Fruit fly (Drosophila melanogaster) whole organism, embryonic: Measurements from ENCODE around the gene Mettl4.

Experiments used
- Adf1 ChIP-seq: fragments of 200-800 bp; sonication (Bioruptor generic); IDR thresholded peaks from 2 replicates; pipeline ENCODE4 v1.3.6; 2022; ENCODE audit warnings: missing biosample characterization, missing genetic modification characterization
- Awh ChIP-seq: fragments of 200-800 bp; sonication (Bioruptor generic); IDR thresholded peaks from 2 replicates; pipeline ENCODE4, ENCODE4 v1.3.6; 2022; ENCODE audit warnings: missing biosample characterization, missing genetic modification characterization
- B-H2 ChIP-seq: fragments of 200-800 bp; sonication (Bioruptor generic); optimal IDR thresholded peaks from 2 replicates; lab custom pipeline; 2018; ENCODE audit warnings: missing biosample characterization, mild to moderate bottlenecking, missing genetic modification characterization
- CG10959 ChIP-seq: fragments of 200-800 bp; sonication (Bioruptor generic); IDR thresholded peaks from 2 replicates; pipeline ENCODE4 v1.3.6; 2022; ENCODE audit warnings: missing biosample characterization, missing genetic modification characterization
- CG11247 ChIP-seq: fragments of 200-800 bp; sonication (Bioruptor generic); IDR thresholded peaks from 2 replicates; pipeline ENCODE4 v1.3.6; 2022; ENCODE audit warnings: missing biosample characterization, missing genetic modification characterization
- CG11696 ChIP-seq: fragments of 200-800 bp; sonication (Bioruptor generic); IDR thresholded peaks from 2 replicates; pipeline ENCODE4 v1.3.6; 2022; ENCODE audit warnings: missing biosample characterization, missing genetic modification characterization
- CG12659 ChIP-seq: fragments of 200-800 bp; sonication (Bioruptor generic); optimal IDR thresholded peaks from 3 replicates; lab custom pipeline; 2017; ENCODE audit warnings: mild to moderate bottlenecking, missing biosample characterization, missing genetic modification reagents, missing genetic modification characterization
- CG15073 ChIP-seq: fragments of 200-800 bp; sonication (Bioruptor generic); optimal IDR thresholded peaks from 2 replicates; lab custom pipeline; 2016; ENCODE audit warnings: missing biosample characterization, missing genetic modification characterization
- CG1603 ChIP-seq: fragments of 200-800 bp; sonication (Bioruptor generic); optimal IDR thresholded peaks from 2 replicates; lab custom pipeline; 2019; ENCODE audit warnings: missing biosample characterization, mild to moderate bottlenecking, missing genetic modification characterization, moderate library complexity
- CG16813 ChIP-seq: fragments of 200-800 bp; sonication (Bioruptor generic); IDR thresholded peaks from 3 replicates; pipeline ENCODE4 v1.3.6; 2022; ENCODE audit warnings: missing biosample characterization, missing genetic modification characterization; ENCODE audit not compliant: partially characterized antibody
- CG1792 ChIP-seq: fragments of 200-800 bp; sonication (Bioruptor generic); optimal IDR thresholded peaks from 2 replicates; lab custom pipeline; 2016; ENCODE audit warnings: missing biosample characterization, missing genetic modification characterization
- CG18262 ChIP-seq: fragments of 200-800 bp; optimal IDR thresholded peaks from 3 replicates; lab custom pipeline; 2019; ENCODE audit warnings: missing biosample characterization, mild to moderate bottlenecking, missing genetic modification characterization, moderate library complexity
- CG18619 ChIP-seq: fragments of 200-800 bp; sonication (Bioruptor generic); optimal IDR thresholded peaks from 3 replicates; lab custom pipeline; 2017; ENCODE audit warnings: missing biosample characterization, mild to moderate bottlenecking, missing genetic modification characterization
- CG2116 ChIP-seq: fragments of 200-800 bp; sonication (Bioruptor generic); optimal IDR thresholded peaks from 3 replicates; lab custom pipeline; 2018; ENCODE audit warnings: missing biosample characterization, mild to moderate bottlenecking, missing genetic modification characterization
- CG2678 ChIP-seq: fragments of 200-800 bp; sonication (Bioruptor generic); optimal IDR thresholded peaks from 3 replicates; lab custom pipeline; 2019; ENCODE audit warnings: missing biosample characterization, mild to moderate bottlenecking, missing genetic modification characterization, moderate library complexity
- CG3726 ChIP-seq: fragments of 200-800 bp; sonication (Bioruptor generic); IDR thresholded peaks from 3 replicates; pipeline ENCODE4, ENCODE4 v1.3.6; 2022; ENCODE audit warnings: missing biosample characterization, missing genetic modification characterization
- CG4617 ChIP-seq: fragments of 200-800 bp; sonication (Bioruptor generic); optimal IDR thresholded peaks from 3 replicates; lab custom pipeline; 2016; ENCODE audit warnings: missing biosample characterization, missing genetic modification characterization, borderline replicate concordance
- CG6765 ChIP-seq: fragments of 200-800 bp; sonication (Bioruptor generic); optimal IDR thresholded peaks from 3 replicates; lab custom pipeline; 2017; ENCODE audit warnings: missing biosample characterization, mild to moderate bottlenecking, missing genetic modification characterization
- CG8089 ChIP-seq: fragments of 200-800 bp; sonication (Bioruptor generic); optimal IDR thresholded peaks from 3 replicates; lab custom pipeline; 2016; ENCODE audit warnings: missing biosample characterization, missing genetic modification characterization
- CHES-1-like ChIP-seq: fragments of 200-800 bp; sonication (Bioruptor generic); optimal IDR thresholded peaks from 2 replicates; lab custom pipeline; 2016; ENCODE audit warnings: missing biosample characterization, missing genetic modification characterization
- Dip2 ChIP-seq: fragments of 200-800 bp; sonication (Bioruptor generic); IDR thresholded peaks from 2 replicates; pipeline ENCODE4 v1.3.6; 2022; ENCODE audit warnings: missing biosample characterization, missing genetic modification characterization
- Ets97D ChIP-seq: fragments of 200-800 bp; sonication (Bioruptor generic); optimal IDR thresholded peaks from 3 replicates; lab custom pipeline; 2016; ENCODE audit warnings: missing biosample characterization, missing genetic modification characterization
- Fer3 ChIP-seq: fragments of 200-800 bp; sonication (Bioruptor generic); optimal IDR thresholded peaks from 2 replicates; lab custom pipeline; 2018; ENCODE audit warnings: missing biosample characterization, mild to moderate bottlenecking, missing genetic modification characterization, moderate library complexity
- GATAe ChIP-seq: fragments of 200-800 bp; sonication (Bioruptor generic); conservative IDR thresholded peaks from 2 replicates; pipeline ENCODE4 v1.3.6; 2022; ENCODE audit warnings: missing biosample characterization, missing genetic modification characterization
- Gsc ChIP-seq: fragments of 200-800 bp; sonication (Bioruptor generic); IDR thresholded peaks from 2 replicates; pipeline ENCODE4 v1.3.6; 2022; ENCODE audit warnings: missing biosample characterization, missing genetic modification characterization
- H2.0 ChIP-seq: fragments of 200-800 bp; sonication (Bioruptor generic); IDR thresholded peaks from 2 replicates; pipeline ENCODE4 v1.3.6; 2022; ENCODE audit warnings: missing biosample characterization, missing genetic modification characterization
- HLH3B ChIP-seq: fragments of 200-800 bp; sonication (Bioruptor generic); IDR thresholded peaks from 2 replicates; pipeline ENCODE4 v1.3.6; 2022; ENCODE audit warnings: missing biosample characterization, missing genetic modification characterization
- Hmr ChIP-seq: fragments of 200-800 bp; sonication (Bioruptor generic); optimal IDR thresholded peaks from 3 replicates; lab custom pipeline; 2017; ENCODE audit warnings: mild to moderate bottlenecking, missing biosample characterization, missing genetic modification reagents, missing genetic modification characterization
- Usf ChIP-seq: fragments of 200-800 bp; sonication (Bioruptor generic); optimal IDR thresholded peaks from 2 replicates; lab custom pipeline; 2017; ENCODE audit warnings: missing genotype, missing biosample characterization, missing genetic modification characterization
- al ChIP-seq: fragments of 200-800 bp; sonication (Bioruptor generic); IDR thresholded peaks from 2 replicates; pipeline ENCODE4 v1.3.6; 2022; ENCODE audit warnings: missing biosample characterization, missing genetic modification characterization
- ato ChIP-seq: fragments of 200-800 bp; sonication (Bioruptor generic); IDR thresholded peaks from 2 replicates; pipeline ENCODE4 v1.3.6; 2022; ENCODE audit warnings: missing biosample characterization, missing genetic modification characterization; ENCODE audit not compliant: partially characterized antibody
- chinmo ChIP-seq: fragments of 200-800 bp; sonication (Bioruptor generic); IDR thresholded peaks from 4 replicates; pipeline ENCODE4 v1.3.6; 2022; ENCODE audit warnings: missing biosample characterization, missing genetic modification characterization; ENCODE audit not compliant: partially characterized antibody
- dati ChIP-seq: fragments of 200-800 bp; sonication (Bioruptor generic); IDR thresholded peaks from 2 replicates; pipeline ENCODE4 v1.3.6; 2022; ENCODE audit warnings: missing biosample characterization, missing genetic modification characterization
- dmrt99B ChIP-seq: fragments of 200-800 bp; sonication (Bioruptor generic); optimal IDR thresholded peaks from 2 replicates; lab custom pipeline; 2018; ENCODE audit warnings: missing biosample characterization, mild to moderate bottlenecking, missing genetic modification characterization, moderate library complexity
- dysf ChIP-seq: fragments of 200-800 bp; sonication (Bioruptor generic); IDR thresholded peaks from 3 replicates; pipeline ENCODE4 v1.3.6; 2022; ENCODE audit warnings: missing biosample characterization, missing genetic modification characterization
- emc ChIP-seq: fragments of 200-800 bp; sonication (Bioruptor generic); optimal IDR thresholded peaks from 2 replicates; lab custom pipeline; 2016; ENCODE audit warnings: missing biosample characterization, missing genetic modification characterization
- eyg ChIP-seq: fragments of 200-800 bp; sonication (Bioruptor generic); optimal IDR thresholded peaks from 3 replicates; lab custom pipeline; 2016; ENCODE audit warnings: missing biosample characterization, missing genetic modification characterization
- gem ChIP-seq: fragments of 200-800 bp; sonication (Bioruptor generic); optimal IDR thresholded peaks from 2 replicates; lab custom pipeline; 2019; ENCODE audit warnings: missing biosample characterization, mild to moderate bottlenecking, missing genetic modification characterization, moderate library complexity
- her ChIP-seq: fragments of 200-800 bp; sonication (Bioruptor generic); optimal IDR thresholded peaks from 2 replicates; lab custom pipeline; 2016; ENCODE audit warnings: missing biosample characterization, missing genetic modification characterization
- knrl ChIP-seq: fragments of 200-800 bp; sonication (Bioruptor generic); IDR thresholded peaks from 3 replicates; pipeline ENCODE4 v1.3.6; 2022; ENCODE audit warnings: missing biosample characterization, missing genetic modification characterization; ENCODE audit not compliant: partially characterized antibody
- lmd ChIP-seq: fragments of 200-800 bp; sonication (Bioruptor generic); IDR thresholded peaks from 2 replicates; pipeline ENCODE4 v1.3.6; 2022; ENCODE audit warnings: missing biosample characterization, missing genetic modification characterization
- nom ChIP-seq: fragments of 200-800 bp; sonication (Bioruptor generic); optimal IDR thresholded peaks from 2 replicates; lab custom pipeline; 2017; ENCODE audit warnings: missing biosample characterization, missing genetic modification characterization, mild to moderate bottlenecking, moderate library complexity, missing genetic modification reagents
- onecut ChIP-seq: fragments of 200-800 bp; sonication (Bioruptor generic); IDR thresholded peaks from 2 replicates; pipeline ENCODE4 v1.3.6; 2022; ENCODE audit warnings: missing biosample characterization, missing genetic modification characterization
- pho ChIP-seq: fragments of 200-800 bp; sonication (Bioruptor generic); optimal IDR thresholded peaks from 2 replicates; lab custom pipeline; 2016; ENCODE audit warnings: missing biosample characterization, missing genetic modification characterization
- psq ChIP-seq: fragments of 200-800 bp; sonication (Bioruptor generic); optimal IDR thresholded peaks from 2 replicates; lab custom pipeline; 2017; ENCODE audit warnings: missing biosample characterization, missing genetic modification characterization
- pum ChIP-seq: fragments of 200-800 bp; sonication (Bioruptor generic); optimal IDR thresholded peaks from 2 replicates; lab custom pipeline; 2016; ENCODE audit warnings: missing biosample characterization, missing genetic modification characterization
- sens ChIP-seq: fragments of 200-800 bp; sonication (Bioruptor generic); peaks from one replicate; lab custom pipeline; 2016; ENCODE audit warnings: missing biosample characterization, missing genetic modification characterization
- sima ChIP-seq: fragments of 200-800 bp; sonication (Bioruptor generic); optimal IDR thresholded peaks from 2 replicates; lab custom pipeline; 2016; ENCODE audit warnings: missing biosample characterization, missing genetic modification characterization
- tll ChIP-seq, 2 experiments: fragments of 200-800 bp in 1 of 2; fragments of >200 bp in 1 of 2; sonication (Bioruptor generic) in 1 of 2; optimal IDR thresholded peaks; 2 replicates each; lab custom pipeline; 2017 to 2019; ENCODE audit warnings: missing biosample characterization in 2 of 2, missing genetic modification characterization in 2 of 2, mild to moderate bottlenecking in 1 of 2, moderate library complexity in 1 of 2
- unc-4 ChIP-seq: fragments of 200-800 bp; sonication (Bioruptor generic); IDR thresholded peaks from 2 replicates; pipeline ENCODE4 v1.3.6; 2022; ENCODE audit warnings: missing biosample characterization, missing genetic modification characterization; ENCODE audit not compliant: partially characterized antibody
- vvl ChIP-seq: fragments of 200-800 bp; sonication (Bioruptor generic); IDR thresholded peaks from 2 replicates; pipeline ENCODE4 v1.3.6; 2022; ENCODE audit warnings: missing biosample characterization, missing genetic modification characterization
- zen ChIP-seq: fragments of 200-800 bp; sonication (Bioruptor generic); optimal IDR thresholded peaks from 3 replicates; lab custom pipeline; 2018; ENCODE audit warnings: missing biosample characterization, mild to moderate bottlenecking, missing genetic modification characterization, moderate library complexity

The Mettl4 gene

DNA sequence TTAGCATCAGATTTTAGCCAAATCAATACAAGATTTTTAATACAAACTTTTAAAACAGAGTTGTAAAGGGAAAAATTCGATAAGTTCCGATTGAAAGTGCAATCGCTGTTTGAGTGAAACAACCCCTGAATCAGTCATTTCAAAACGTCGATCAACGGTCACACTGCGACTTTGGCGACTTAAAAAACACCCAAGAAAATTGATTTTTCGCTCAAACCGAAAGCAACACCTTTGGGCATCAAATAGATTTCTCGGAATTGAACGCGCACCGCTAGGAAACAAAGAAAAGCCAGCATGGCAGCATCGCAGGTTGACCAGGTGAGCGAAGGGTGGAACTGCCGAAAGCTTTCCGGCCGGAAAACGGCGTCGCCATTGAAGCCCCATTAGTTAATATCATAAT lies 7.4 kb downstream of the Mettl4 start, which contains the start of gene Arl6IP1 (continued):
- TF ChIP-seq Ets97D (GFP tag; lab: Kevin White, UChicago) (peak; percentile 76), Hmr (GFP tag; lab: Kevin White, UChicago) (no peak), eyg (GFP tag; lab: Kevin White, UChicago) (no peak), pum (no peak), CG10959 (GFP tag; lab: Robert Waterston, UW) (no peak), GATAe (GFP tag; lab: Robert Waterston, UW) (no peak), CG18619 (no peak), Dip2 (GFP tag; lab: Robert Waterston, UW) (no peak), B-H2 (GFP tag; lab: Kevin White, UChicago) (no peak), CG12659 (GFP tag; lab: Kevin White, UChicago) (peak; percentile 32), unc-4 (GFP tag; lab: Robert Waterston, UW) (peak; percentile 34; the same call in 1 of the 2 replicates), vvl (GFP tag; lab: Robert Waterston, UW) (0 out of 2 replicates have a peak, but pooled peaks have one; percentile 11), Adf1 (no peak), CG8089 (GFP tag; lab: Kevin White, UChicago) (no peak), Awh (GFP tag; lab: Robert Waterston, UW) (no peak), sima (GFP tag; lab: Kevin White, UChicago) (no peak), zen (tag; lab: Kevin White, UChicago) (no peak), dysf (GFP tag; lab: Robert Waterston, UW) (no peak), psq (no peak), CHES-1-like (GFP tag; lab: Kevin White, UChicago) (no peak), onecut (GFP tag; lab: Robert Waterston, UW) (peak; percentile 97), CG2116 (GFP tag; lab: Kevin White, UChicago) (peak; percentile 99), CG18262 (tag; lab: Kevin White, UChicago) (no peak), dati (no peak), CG1792 (GFP tag; lab: Kevin White, UChicago) (no peak), CG15073 (GFP tag; lab: Kevin White, UChicago) (no peak), sens (peak; percentile 35), CG2678 (no peak), Usf (GFP tag; lab: Kevin White, UChicago) (no peak), chinmo (GFP tag; lab: Robert Waterston, UW) (no peak), ato (no peak), pho (no peak), al (GFP tag; lab: Robert Waterston, UW) (no peak), HLH3B (no peak), H2.0 (GFP tag; lab: Robert Waterston, UW) (no peak), gem (no peak), dmrt99B (tag; lab: Kevin White, UChicago) (no peak), CG16813 (GFP tag; lab: Robert Waterston, UW) (peak; percentile 19; the same call in 1 of the 3 replicates), CG11247 (no peak), nom (GFP tag; lab: Kevin White, UChicago) (peak; percentile 8), CG1603 (peak; percentile 57), CG4617 (GFP tag; lab: Kevin White, UChicago) (peak; percentile 67), her (no peak), emc (GFP tag; lab: Kevin White, UChicago) (no peak), knrl (GFP tag; lab: Robert Waterston, UW) (no peak), Fer3 (no peak), CG3726 (GFP tag; lab: Robert Waterston, UW) (no peak), CG6765 (GFP tag; lab: Kevin White, UChicago) (no peak), tll (GFP tag; optimal IDR thresholded peaks at IDR 0.05; lab: Kevin White, UChicago) (no peak), Gsc (no peak), CG11696 (no peak), lmd (GFP tag; lab: Robert Waterston, UW) (no peak)
